Worm (Caenorhabditis elegans): ENCODE results near the gene ZC239.4.
"Not testable (repeated sequence)": the region's sequence is repeated elsewhere in the genome, so short reads cannot be mapped to it uniquely, and the experiment has no call there.

The ZC239.4 gene

ce11 chrII:3213898-3214297, at the start of gene ZC239.4:
ZC239.4 (plus strand) TSS chrII:3214198.
- TF ChIP-seq W03F9.2 (tag; optimal IDR thresholded peaks at IDR 0.05) (no peak), dao-5 (tag; optimal IDR thresholded peaks at IDR 0.05) (no peak), him-1 (tag; optimal IDR thresholded peaks at IDR 0.05) (no peak)

- TF ChIP-seq W03F9.2 (tag; optimal IDR thresholded peaks at IDR 0.05) (no peak), dao-5 (tag; optimal IDR thresholded peaks at IDR 0.05) (no peak), him-1 (tag; optimal IDR thresholded peaks at IDR 0.05) (no peak)
Observed at ce11 chrII:3170089-3170488, 43.9 kb upstream of the ZC239.4 start, which contains the start of gene fbxc-55. fbxc-55 (minus strand) TSS chrII:3170189.

ce11 chrII:3172176-3172575, 41.8 kb upstream of the ZC239.4 start, which contains the start of gene Y27F2A.10:
Y27F2A.10 (minus strand) TSS chrII:3172276.
- no peak for TF ChIP-seq dao-5 (tag; optimal IDR thresholded peaks at IDR 0.05)
- TF ChIP-seq him-1 (tag; optimal IDR thresholded peaks at IDR 0.05), result no peak
- TF ChIP-seq W03F9.2 (tag; optimal IDR thresholded peaks at IDR 0.05), result no peak

ce11 chrII:3177663-3178062, 36.3 kb upstream of the ZC239.4 start, which contains the start of gene sri-40:
sri-40 (plus strand) TSS chrII:3177963.
- TF ChIP-seq dao-5, him-1, W03F9.2 (tag; optimal IDR thresholded peaks at IDR 0.05): not testable (repeated sequence)

ce11 chrII:3183300-3183840, 30.6 kb upstream of the ZC239.4 start, which contains the start of the genes Y27F2A.6 and Y27F2A.8:
Y27F2A.6 (minus strand) TSS chrII:3183400.
Y27F2A.8 (plus strand) TSS chrII:3183790.
- TF ChIP-seq W03F9.2, dao-5, him-1 (tag; optimal IDR thresholded peaks at IDR 0.05): not testable (repeated sequence)

ce11 chrII:3184858-3185257, 29.1 kb upstream of the ZC239.4 start, which contains the start of gene sri-78:
sri-78 (plus strand) TSS chrII:3185158.
- TF ChIP-seq W03F9.2, him-1, dao-5 (tag; optimal IDR thresholded peaks at IDR 0.05): not testable (repeated sequence)

- TF ChIP-seq W03F9.2 (tag; optimal IDR thresholded peaks at IDR 0.05) (no peak), dao-5 (tag; optimal IDR thresholded peaks at IDR 0.05) (no peak), him-1 (tag; optimal IDR thresholded peaks at IDR 0.05) (no peak)
Observed at ce11 chrII:3185848-3186247, 28.1 kb upstream of the ZC239.4 start.

ce11 chrII:3189038-3189437, 25.0 kb upstream of the ZC239.4 start, which contains the start of gene Y27F2A.11:
Y27F2A.11 (plus strand) TSS chrII:3189338.
- TF ChIP-seq him-1, dao-5, W03F9.2 (tag; optimal IDR thresholded peaks at IDR 0.05): not testable (repeated sequence)

ce11 chrII:3191544-3191943, 22.5 kb upstream of the ZC239.4 start, which contains the start of gene Y27F2A.9:
Y27F2A.9 (minus strand) TSS chrII:3191644.
- TF ChIP-seq W03F9.2, dao-5, him-1 (tag; optimal IDR thresholded peaks at IDR 0.05): not testable (repeated sequence)

ce11 chrII:3195739-3196138, 18.3 kb upstream of the ZC239.4 start:
- TF ChIP-seq W03F9.2 (tag; optimal IDR thresholded peaks at IDR 0.05) (no peak), dao-5 (tag; optimal IDR thresholded peaks at IDR 0.05) (no peak), him-1 (tag; optimal IDR thresholded peaks at IDR 0.05) (no peak)

- TF ChIP-seq dao-5 (tag; optimal IDR thresholded peaks at IDR 0.05) (no peak), W03F9.2 (tag; optimal IDR thresholded peaks at IDR 0.05) (no peak), him-1 (tag; optimal IDR thresholded peaks at IDR 0.05) (no peak)
Observed at ce11 chrII:3196966-3197365, 17.0 kb upstream of the ZC239.4 start, which contains the start of gene gcy-15. gcy-15 (minus strand) TSS chrII:3197066.

- no peak for TF ChIP-seq dao-5 (tag; optimal IDR thresholded peaks at IDR 0.05)
- no peak for TF ChIP-seq him-1 (tag; optimal IDR thresholded peaks at IDR 0.05)
- no peak for TF ChIP-seq W03F9.2 (tag; optimal IDR thresholded peaks at IDR 0.05)
Observed at ce11 chrII:3198998-3199397, 15.0 kb upstream of the ZC239.4 start, which contains the start of gene sri-51. sri-51 (minus strand) TSS chrII:3199098.

- TF ChIP-seq dao-5, W03F9.2, him-1 (tag; optimal IDR thresholded peaks at IDR 0.05): not testable (repeated sequence)
Observed at ce11 chrII:3201242-3201641, 12.8 kb upstream of the ZC239.4 start, which contains the start of gene sri-48. sri-48 (minus strand) TSS chrII:3201342.

ce11 chrII:3202519-3202918, 11.5 kb upstream of the ZC239.4 start, which contains the start of gene sri-53:
sri-53 (minus strand) TSS chrII:3202619.
- TF ChIP-seq him-1 (tag; optimal IDR thresholded peaks at IDR 0.05), result no peak
- TF ChIP-seq dao-5 (tag; optimal IDR thresholded peaks at IDR 0.05), result no peak
- TF ChIP-seq W03F9.2 (tag; optimal IDR thresholded peaks at IDR 0.05), result no peak
